Worm (Caenorhabditis elegans) whole organism, L3 larva: ENCODE measurements around the gene nlp-34.

Experiments
- ama-1 ChIP-seq: fragments of 150-350 bp; optimal IDR thresholded peaks from 2 replicates; lab custom pipeline; 2018
- ceh-28 ChIP-seq: fragments of 150-350 bp; optimal IDR thresholded peaks from 2 replicates; lab custom pipeline; 2014; ENCODE audit warnings: missing biosample characterization, missing genetic modification reagents, missing genetic modification characterization
- ceh-82 ChIP-seq: fragments of 150-350 bp; optimal IDR thresholded peaks from 2 replicates; lab custom pipeline; 2014; ENCODE audit warnings: missing biosample characterization, missing genetic modification characterization
- egl-27 ChIP-seq: sonication (generic microtip); optimal IDR thresholded peaks from 4 replicates; lab custom pipeline; 2017; ENCODE audit warnings: missing biosample characterization, missing genetic modification reagents, missing genetic modification characterization
- lin-39 ChIP-seq: fragments of 150-350 bp; optimal IDR thresholded peaks from 2 replicates; lab custom pipeline; 2018; ENCODE audit warnings: missing biosample characterization, missing genetic modification reagents, missing genetic modification characterization
- nhr-11 ChIP-seq: fragments of 150-350 bp; optimal IDR thresholded peaks from 2 replicates; lab custom pipeline; 2014; ENCODE audit warnings: missing biosample characterization, missing genetic modification characterization
- pha-4 ChIP-seq: fragments of 150-350 bp; optimal IDR thresholded peaks from 2 replicates; lab custom pipeline; 2014; ENCODE audit warnings: missing biosample characterization, missing genetic modification reagents, missing genetic modification characterization
- zag-1 ChIP-seq: fragments of 150-350 bp; optimal IDR thresholded peaks from 2 replicates; lab custom pipeline; 2014; ENCODE audit warnings: missing biosample characterization, missing genetic modification characterization

ce11 chrV:3980228-3980933 is 1.4 kb upstream of the nlp-34 start:
- no peak for TF ChIP-seq pha-4 (tag; lab: Kevin White, UChicago)
- no peak for TF ChIP-seq ama-1
- TF ChIP-seq lin-39 (tag; lab: Kevin White, UChicago) = no peak
- no peak for TF ChIP-seq nhr-11
- TF ChIP-seq egl-27 = no peak
- TF ChIP-seq zag-1 (tag; lab: Kevin White, UChicago) = no peak
- no peak for TF ChIP-seq ceh-82 (tag; lab: Kevin White, UChicago)
- no peak for TF ChIP-seq ceh-28 (tag; lab: Kevin White, UChicago)
